Worm (Caenorhabditis elegans) whole organism, mixed stage, embryonic: ENCODE measurements around the gene ceh-57.

Source experiments
- ceh-43 ChIP-seq: fragments of 200-800 bp; sonication (Bioruptor generic); optimal IDR thresholded peaks from 2 replicates; lab custom pipeline; 2018; ENCODE audit warnings: mild to moderate bottlenecking, missing genetic modification characterization, moderate library complexity, missing compliant biosample characterization
- ces-1 ChIP-seq: fragments of 150-350 bp; optimal IDR thresholded peaks from 2 replicates; lab custom pipeline; 2014; ENCODE audit warnings: missing biosample characterization, missing genetic modification reagents, missing genetic modification characterization
- nhr-28 ChIP-seq: fragments of 150-350 bp; optimal IDR thresholded peaks from 2 replicates; lab custom pipeline; 2014; ENCODE audit warnings: missing biosample characterization, missing genetic modification characterization
- nhr-76 ChIP-seq: sonication (generic microtip); optimal IDR thresholded peaks from 2 replicates; lab custom pipeline; 2017; ENCODE audit warnings: missing biosample characterization, missing genetic modification characterization
- unc-39 ChIP-seq: fragments of 150-350 bp; optimal IDR thresholded peaks from 2 replicates; lab custom pipeline; 2014; ENCODE audit warnings: missing biosample characterization, missing genetic modification characterization

ce11 chrII:10396578-10396977 lies 29.5 kb upstream of the ceh-57 start, which contains the start of gene T09F3.5:
- TF ChIP-seq ces-1 (GFP tag; lab: Kevin White, UChicago): no peak
- TF ChIP-seq ceh-43 (GFP tag; lab: Kevin White, UChicago): no peak
- no peak for TF ChIP-seq unc-39 (tag; lab: Kevin White, UChicago)
- no peak for TF ChIP-seq nhr-28 (tag; lab: Kevin White, UChicago)
- TF ChIP-seq nhr-76 (tag; lab: Kevin White, UChicago): no peak
